Worm (Caenorhabditis elegans) whole organism, mixed stage, embryonic: ENCODE results near the gene lron-2.

ENCODE experiments used
- ces-1 ChIP-seq: fragments of 150-350 bp; optimal IDR thresholded peaks from 2 replicates; lab custom pipeline; 2014; ENCODE audit warnings: missing biosample characterization, missing genetic modification reagents, missing genetic modification characterization
- nhr-28 ChIP-seq: fragments of 150-350 bp; optimal IDR thresholded peaks from 2 replicates; lab custom pipeline; 2014; ENCODE audit warnings: missing biosample characterization, missing genetic modification characterization
- sptf-1 ChIP-seq: sonication (generic microtip); optimal IDR thresholded peaks from 2 replicates; lab custom pipeline; 2017; ENCODE audit warnings: mild to moderate bottlenecking, missing genetic modification characterization, moderate library complexity, missing compliant biosample characterization

DNA sequence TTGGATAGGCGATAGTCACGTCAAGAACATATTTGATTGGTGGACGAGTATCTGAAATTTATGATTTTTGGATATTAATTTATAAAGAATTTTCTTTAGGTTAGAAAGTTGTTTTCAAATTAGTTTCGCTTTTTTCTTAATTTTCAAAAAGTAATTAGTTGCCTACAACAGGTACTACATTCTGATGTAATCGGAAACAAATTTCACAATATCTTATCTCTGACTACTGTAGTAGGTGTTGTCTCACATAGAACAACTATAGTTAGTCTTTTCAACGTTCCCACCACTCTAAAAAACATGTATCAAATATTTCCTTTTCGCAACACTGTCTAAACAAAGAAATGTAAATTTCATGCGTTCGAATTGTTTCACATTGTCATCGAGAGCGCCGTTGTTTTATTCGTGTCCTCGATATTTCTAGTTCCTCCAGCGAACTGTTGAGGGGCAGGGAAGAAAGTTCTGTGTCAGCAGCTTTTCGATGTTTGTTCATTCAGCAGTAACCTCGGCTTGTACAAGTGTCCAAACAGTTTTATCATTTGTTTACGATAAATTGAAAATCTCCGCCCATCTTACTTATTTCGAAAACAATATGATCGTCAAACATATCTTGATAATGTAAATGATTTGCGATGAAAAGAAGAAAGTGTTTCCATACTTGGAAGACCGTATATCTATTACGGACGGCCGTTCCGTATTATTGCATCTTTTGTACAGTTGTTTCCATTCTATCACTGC lies 42.1 kb upstream of the lron-2 start:
- TF ChIP-seq sptf-1 (tag; lab: Kevin White, UChicago) (no peak), ces-1 (no peak), nhr-28 (tag; lab: Kevin White, UChicago) (no peak)
